Fruit fly (Drosophila melanogaster) whole organism, pupa: ENCODE results near the gene CG3823.

Experiments used
- CG10348 ChIP-seq: fragments of 200-800 bp; sonication (Bioruptor generic); IDR thresholded peaks from 2 replicates; pipeline ENCODE4 v1.3.6; 2022; ENCODE audit warnings: missing biosample characterization, missing genetic modification characterization
- CG12605 ChIP-seq: fragments of 200-800 bp; sonication (Bioruptor generic); IDR thresholded peaks from 2 replicates; pipeline ENCODE4 v1.3.6; 2022; ENCODE audit warnings: missing biosample characterization, missing genetic modification characterization
- CG13204 ChIP-seq: fragments of 200-800 bp; sonication (Bioruptor generic); optimal IDR thresholded peaks from 2 replicates; lab custom pipeline; 2018; ENCODE audit warnings: missing biosample characterization, mild to moderate bottlenecking, missing genetic modification characterization, moderate library complexity
- CG14655 ChIP-seq: fragments of 200-800 bp; sonication (Bioruptor generic); optimal IDR thresholded peaks from 3 replicates; lab custom pipeline; 2017; ENCODE audit warnings: mild to moderate bottlenecking, missing biosample characterization, missing genetic modification reagents, missing genetic modification characterization
- CG15710 ChIP-seq: fragments of 200-800 bp; sonication (Bioruptor generic); optimal IDR thresholded peaks from 2 replicates; lab custom pipeline; 2018; ENCODE audit warnings: missing biosample characterization, mild to moderate bottlenecking, missing genetic modification characterization, moderate library complexity
- CG17806 ChIP-seq: fragments of 200-800 bp; sonication (Bioruptor generic); optimal IDR thresholded peaks from 2 replicates; lab custom pipeline; 2018; ENCODE audit warnings: missing biosample characterization, mild to moderate bottlenecking, missing genetic modification characterization, moderate library complexity
- CG32121 ChIP-seq: fragments of 200-800 bp; sonication (Bioruptor generic); IDR thresholded peaks from 2 replicates; pipeline ENCODE4 v1.3.6; 2022; ENCODE audit warnings: missing biosample characterization, missing genetic modification characterization
- CG34367 ChIP-seq: fragments of 200-800 bp; sonication (Bioruptor generic); optimal IDR thresholded peaks from 2 replicates; lab custom pipeline; 2018; ENCODE audit warnings: missing biosample characterization, mild to moderate bottlenecking, missing genetic modification characterization
- CG4496 ChIP-seq: fragments of 200-800 bp; sonication (Bioruptor generic); IDR thresholded peaks from 3 replicates; pipeline ENCODE4 v1.3.6; 2022; ENCODE audit warnings: missing biosample characterization, missing genetic modification characterization
- CG8159 ChIP-seq: fragments of 200-800 bp; sonication (Bioruptor generic); optimal IDR thresholded peaks from 3 replicates; lab custom pipeline; 2018; ENCODE audit warnings: missing biosample characterization, mild to moderate bottlenecking, missing genetic modification characterization, moderate library complexity
- CG8301 ChIP-seq: fragments of 200-800 bp; sonication (Bioruptor generic); optimal IDR thresholded peaks from 2 replicates; lab custom pipeline; 2018; ENCODE audit warnings: missing biosample characterization, mild to moderate bottlenecking, missing genetic modification characterization
- CG9948 ChIP-seq: fragments of 200-800 bp; sonication (Bioruptor generic); optimal IDR thresholded peaks from 2 replicates; lab custom pipeline; 2018; ENCODE audit warnings: missing biosample characterization, mild to moderate bottlenecking, missing genetic modification characterization, moderate library complexity
- D1 ChIP-seq: fragments of 200-800 bp; sonication (Bioruptor generic); optimal IDR thresholded peaks from 2 replicates; lab custom pipeline; 2018; ENCODE audit warnings: missing biosample characterization, mild to moderate bottlenecking, missing genetic modification characterization, moderate library complexity
- EcR ChIP-seq: fragments of 200-800 bp; sonication (Bioruptor generic); optimal IDR thresholded peaks from 3 replicates; lab custom pipeline; 2019; ENCODE audit warnings: missing biosample characterization, missing genetic modification characterization, mild to moderate bottlenecking, moderate library complexity, missing genetic modification reagents
- Ets98B ChIP-seq: fragments of 200-800 bp; sonication (Bioruptor generic); IDR thresholded peaks from 2 replicates; pipeline ENCODE4 v1.3.6; 2022; ENCODE audit warnings: missing biosample characterization, missing genetic modification characterization
- Pif1A ChIP-seq: fragments of 200-800 bp; sonication (Bioruptor generic); optimal IDR thresholded peaks from 3 replicates; lab custom pipeline; 2016; ENCODE audit warnings: missing biosample characterization, missing genetic modification characterization
- Pif1B ChIP-seq: fragments of 200-800 bp; sonication (Bioruptor generic); optimal IDR thresholded peaks from 3 replicates; lab custom pipeline; 2016; ENCODE audit warnings: missing biosample characterization, missing genetic modification characterization
- fd96Ca ChIP-seq: fragments of 200-800 bp; sonication (Bioruptor generic); IDR thresholded peaks from 3 replicates; pipeline ENCODE4 v1.3.6; 2022; ENCODE audit warnings: missing biosample characterization, missing genetic modification characterization
- gl ChIP-seq: fragments of 200-800 bp; sonication (Bioruptor generic); optimal IDR thresholded peaks from 2 replicates; lab custom pipeline; 2018; ENCODE audit warnings: missing biosample characterization, mild to moderate bottlenecking, missing genetic modification characterization
- rn ChIP-seq: fragments of 200-800 bp; sonication (Bioruptor generic); IDR thresholded peaks from 2 replicates; pipeline ENCODE4 v1.3.6; 2022; ENCODE audit warnings: missing biosample characterization, missing genetic modification characterization

CG3823 gene

DNA sequence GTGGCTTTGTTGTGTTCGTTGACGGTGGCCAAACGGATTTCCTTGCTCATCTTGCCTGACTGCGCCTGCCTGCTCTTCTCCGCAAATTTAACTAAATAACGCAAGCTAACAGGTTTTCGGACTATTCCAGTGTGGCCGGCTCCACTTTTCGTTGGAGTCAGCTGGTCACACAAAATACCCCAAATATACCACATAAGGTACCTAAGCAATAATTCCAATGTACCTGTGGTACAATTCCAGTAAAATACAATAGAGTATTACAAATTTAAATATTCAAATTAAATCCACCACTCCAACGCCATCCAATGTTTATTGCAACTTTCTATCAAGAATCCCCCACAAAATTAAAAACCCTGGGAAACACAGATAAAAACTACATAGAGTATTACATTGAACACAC is 27.2 kb upstream of the CG3823 start, which contains the start of gene CG3566:
Gene CG3566, minus strand, starts transcription at position 135 of the 400 bp plus-strand sequence.
- TF ChIP-seq rn (GFP tag; lab: Robert Waterston, UW) (no peak), Pif1A (GFP tag; lab: Kevin White, UChicago) (no peak), CG8301 (tag; lab: Kevin White, UChicago) (no peak), D1 (tag; lab: Kevin White, UChicago) (no peak), gl (tag; lab: Kevin White, UChicago) (no peak), CG17806 (tag; lab: Kevin White, UChicago) (no peak), CG12605 (GFP tag; lab: Robert Waterston, UW) (no peak), CG10348 (GFP tag; lab: Robert Waterston, UW) (no peak), CG9948 (tag; lab: Kevin White, UChicago) (no peak), CG8159 (no peak), Pif1B (GFP tag; lab: Kevin White, UChicago) (no peak), Ets98B (GFP tag; lab: Robert Waterston, UW) (no peak; the same call in 1 of the 2 replicates), CG13204 (GFP tag; lab: Kevin White, UChicago) (no peak), CG34367 (tag; lab: Kevin White, UChicago) (no peak)

DNA sequence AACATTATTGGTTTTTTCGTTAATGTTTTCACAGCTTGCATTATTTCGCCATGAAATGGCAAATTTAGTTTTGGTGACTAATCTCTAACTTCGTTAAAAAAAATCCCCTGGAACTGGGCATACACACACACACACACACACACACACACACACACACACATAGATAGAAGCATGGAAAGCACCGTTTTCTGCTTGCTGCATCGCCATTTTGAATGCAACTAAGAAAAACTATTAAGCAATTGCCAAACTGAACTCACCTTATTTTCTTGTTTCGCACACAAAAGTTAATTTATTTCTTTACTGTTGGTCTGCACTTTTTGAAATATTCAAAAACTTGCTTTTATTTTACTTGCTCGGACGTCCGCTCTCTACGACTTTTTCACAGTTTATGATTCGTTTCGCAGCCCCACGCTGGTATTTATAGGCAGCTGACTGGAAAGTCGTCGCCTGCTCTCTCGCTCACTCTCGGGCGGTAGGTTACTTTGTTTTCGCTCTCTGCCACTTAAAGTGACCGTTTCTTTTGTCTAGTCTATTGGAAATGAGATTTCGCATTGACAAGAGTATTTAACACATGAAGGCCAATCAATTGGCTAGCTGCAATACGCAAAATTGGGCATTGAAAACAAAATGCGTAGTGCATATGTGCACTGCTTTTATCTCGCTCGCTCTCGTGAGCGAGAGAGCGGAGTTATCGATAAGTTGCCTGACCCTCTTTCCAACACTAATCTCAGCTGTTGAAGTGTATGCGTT is 24.7 kb upstream of the CG3823 start:
- TF ChIP-seq CG8159 (peak; percentile 26), D1 (tag; lab: Kevin White, UChicago) (no peak), CG4496 (GFP tag; lab: Robert Waterston, UW) (0 out of 3 replicates have a peak, but pooled peaks have one; percentile 15)

DNA sequence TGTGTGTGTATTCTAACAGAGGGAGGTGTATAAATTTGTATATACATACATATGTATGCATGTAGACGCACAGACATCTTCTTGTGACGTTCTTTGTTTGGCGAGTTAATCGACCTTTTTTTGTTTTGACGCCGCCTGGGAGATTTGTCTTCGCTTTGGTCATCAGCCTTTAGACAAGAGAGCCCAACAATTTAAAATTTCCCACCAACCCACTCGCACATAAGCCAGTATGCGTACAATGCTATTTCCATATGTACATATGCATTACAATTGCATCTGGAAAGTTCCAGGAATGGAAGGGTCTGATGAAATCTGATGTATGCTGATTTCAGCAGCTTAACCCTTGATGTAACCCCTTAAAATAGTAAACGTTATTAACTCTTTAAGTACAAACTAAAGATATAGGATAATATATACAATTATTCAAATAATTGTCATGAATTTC is 24.1 kb upstream of the CG3823 start, which contains the start of gene Ubi-p5E:
Gene Ubi-p5E, minus strand, starts transcription at position 19 of the 445 bp plus-strand sequence.
- TF ChIP-seq CG34367 (tag; lab: Kevin White, UChicago) (no peak), CG13204 (GFP tag; lab: Kevin White, UChicago) (no peak), CG12605 (GFP tag; lab: Robert Waterston, UW) (0 out of 2 replicates have a peak, but pooled peaks have one; percentile 14), CG4496 (GFP tag; lab: Robert Waterston, UW) (0 out of 3 replicates have a peak, but pooled peaks have one; percentile 38), EcR (GFP tag; lab: Kevin White, UChicago) (peak; percentile 90), CG15710 (no peak)
- TF ChIP-seq, all 21 proteins: peak for 3

DNA sequence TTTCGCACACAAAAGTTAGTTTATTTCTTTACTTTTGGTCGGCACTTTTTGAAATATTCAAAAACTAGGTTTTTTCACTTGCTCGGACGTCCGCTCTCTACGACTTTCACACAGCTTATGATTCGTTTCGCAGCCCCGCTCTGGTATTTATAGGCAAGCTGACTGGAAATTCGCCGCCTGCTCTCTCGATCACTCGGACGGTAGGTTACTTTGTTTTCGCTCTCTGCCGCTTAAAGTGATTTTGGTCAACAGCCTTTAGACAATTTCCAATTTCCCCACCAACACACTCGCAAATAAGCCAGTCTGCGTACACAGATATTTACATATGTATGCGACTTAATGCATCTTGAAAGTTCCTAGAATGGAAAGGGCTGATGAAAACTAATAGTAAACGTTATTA is 20.3 kb upstream of the CG3823 start, which contains the start of gene CG11700:
Gene CG11700, minus strand, starts transcription at position 106 of the 400 bp plus-strand sequence.
- TF ChIP-seq rn (GFP tag; lab: Robert Waterston, UW) (no peak), EcR (GFP tag; lab: Kevin White, UChicago) (peak; percentile 64), D1 (tag; lab: Kevin White, UChicago) (no peak), CG13204 (GFP tag; lab: Kevin White, UChicago) (no peak), CG12605 (GFP tag; lab: Robert Waterston, UW) (0 out of 2 replicates have a peak, but pooled peaks have one; percentile 19), CG4496 (GFP tag; lab: Robert Waterston, UW) (0 out of 3 replicates have a peak, but pooled peaks have one; percentile 31), Ets98B (GFP tag; lab: Robert Waterston, UW) (peak; percentile 33; the same call in 1 of the 2 replicates)

DNA sequence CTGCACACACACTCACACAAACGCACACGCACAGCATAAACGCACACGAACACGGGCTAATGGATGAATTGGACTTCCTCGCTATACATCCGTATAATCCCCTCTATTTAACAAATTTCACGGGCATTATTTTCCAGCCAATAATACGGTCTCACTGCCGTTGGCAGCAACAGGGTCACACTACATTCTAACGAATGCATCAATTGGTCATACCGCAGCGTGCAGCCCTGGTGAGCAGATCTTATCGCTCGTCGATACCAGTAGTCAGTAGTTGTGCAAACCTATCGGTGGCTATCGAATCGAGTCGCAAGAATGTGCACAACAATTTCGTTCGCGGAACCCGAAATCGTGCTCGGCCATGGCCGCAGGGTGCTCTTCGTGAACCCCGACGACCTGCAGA is 15.9 kb upstream of the CG3823 start, which contains the start of the genes Top3beta and wuho:
Gene Top3beta, minus strand, starts transcription at position 149 of the 400 bp plus-strand sequence.
Gene wuho, plus strand, starts transcription at position 259 of the 400 bp plus-strand sequence.
- no peak for TF ChIP-seq CG12605 (GFP tag; lab: Robert Waterston, UW)
- TF ChIP-seq CG4496 (GFP tag; lab: Robert Waterston, UW): peak; percentile 44; the same call in 1 of the 3 replicates
- TF ChIP-seq CG32121 (GFP tag; lab: Robert Waterston, UW): peak; percentile 43

DNA sequence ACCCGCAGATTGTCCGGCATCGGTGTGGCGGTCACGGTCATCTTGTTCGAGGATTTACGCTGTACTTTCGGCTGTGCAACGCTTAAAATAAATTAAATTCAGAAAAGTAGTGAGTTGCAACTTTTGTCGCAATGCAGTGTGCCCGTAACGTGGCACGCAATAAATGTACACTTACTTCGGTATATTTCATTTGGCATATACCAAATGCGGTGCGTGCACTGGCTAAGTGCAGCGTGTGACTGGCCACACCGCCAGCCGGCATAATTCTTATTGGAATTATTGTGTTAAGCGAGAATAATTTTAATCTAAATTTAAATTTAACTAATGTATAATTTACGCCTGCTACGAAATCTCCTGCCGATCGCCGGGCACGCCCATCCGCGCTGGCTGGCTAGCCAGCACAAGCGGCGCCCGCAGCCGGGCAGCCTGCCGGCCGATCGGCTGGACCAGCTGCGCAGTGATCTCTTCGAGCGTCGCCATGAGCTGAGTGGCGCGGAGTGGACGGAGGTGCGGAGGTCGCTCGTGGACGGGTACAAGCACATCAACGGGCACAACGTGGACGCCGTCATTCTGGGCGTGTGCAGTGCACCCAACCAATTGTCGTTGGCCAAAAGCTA is 12.6 kb upstream of the CG3823 start, which contains the start of the genes Rpt4 and mldr:
Gene Rpt4, minus strand, starts transcription at position 163 of the 617 bp plus-strand sequence.
Gene mldr, plus strand, starts transcription at position 221 of the 617 bp plus-strand sequence.
- TF ChIP-seq CG34367 (tag; lab: Kevin White, UChicago) (no peak), CG10348 (GFP tag; lab: Robert Waterston, UW) (no peak), Ets98B (GFP tag; lab: Robert Waterston, UW) (no peak), CG13204 (GFP tag; lab: Kevin White, UChicago) (no peak), CG15710 (no peak), CG9948 (tag; lab: Kevin White, UChicago) (no peak), D1 (tag; lab: Kevin White, UChicago) (no peak), CG12605 (GFP tag; lab: Robert Waterston, UW) (no peak), Pif1A (GFP tag; lab: Kevin White, UChicago) (no peak), CG32121 (GFP tag; lab: Robert Waterston, UW) (no peak), gl (tag; lab: Kevin White, UChicago) (no peak), CG14655 (GFP tag; lab: Kevin White, UChicago) (no peak), fd96Ca (no peak), CG8159 (no peak), EcR (GFP tag; lab: Kevin White, UChicago) (no peak), CG8301 (tag; lab: Kevin White, UChicago) (no peak), Pif1B (GFP tag; lab: Kevin White, UChicago) (no peak), CG4496 (GFP tag; lab: Robert Waterston, UW) (no peak), rn (GFP tag; lab: Robert Waterston, UW) (no peak), CG17806 (tag; lab: Kevin White, UChicago) (no peak)
- TF ChIP-seq, all 21 proteins: peak for 0
